Fruit fly (Drosophila melanogaster) whole organism, embryonic: ENCODE measurements around the gene Rpp30.

Experiments
- Atf6 ChIP-seq: fragments of 200-800 bp; sonication (Bioruptor generic); IDR thresholded peaks from 2 replicates; pipeline ENCODE4 v1.3.6; 2022; ENCODE audit warnings: missing biosample characterization, missing genetic modification characterization
- CG10543 ChIP-seq: fragments of 200-800 bp; sonication (Bioruptor generic); optimal IDR thresholded peaks from 3 replicates; lab custom pipeline; 2017; ENCODE audit warnings: missing biosample characterization, mild to moderate bottlenecking, missing genetic modification characterization, moderate library complexity
- CG14667 ChIP-seq: fragments of 200-800 bp; sonication (Bioruptor generic); IDR thresholded peaks from 2 replicates; pipeline ENCODE4 v1.3.6; 2022; ENCODE audit warnings: missing biosample characterization, missing genetic modification characterization
- CG3995 ChIP-seq: fragments of 200-800 bp; sonication (Bioruptor generic); optimal IDR thresholded peaks from 3 replicates; lab custom pipeline; 2016; ENCODE audit warnings: missing biosample characterization, missing genetic modification characterization
- CG7357 ChIP-seq: fragments of 200-800 bp; sonication (Bioruptor generic); IDR thresholded peaks from 3 replicates; pipeline ENCODE4 v1.3.6; 2022; ENCODE audit warnings: missing biosample characterization, missing genetic modification characterization
- Fer1 ChIP-seq: fragments of 200-800 bp; sonication (Bioruptor generic); optimal IDR thresholded peaks from 2 replicates; lab custom pipeline; 2017; ENCODE audit warnings: missing biosample characterization, mild to moderate bottlenecking, missing genetic modification characterization
- Sox102F ChIP-seq: fragments of 200-800 bp; sonication (Bioruptor generic); optimal IDR thresholded peaks from 2 replicates; lab custom pipeline; 2018; ENCODE audit warnings: missing biosample characterization, mild to moderate bottlenecking, missing genetic modification characterization, moderate library complexity
- ash1 ChIP-seq: fragments of 200-800 bp; sonication (Bioruptor generic); optimal IDR thresholded peaks from 2 replicates; lab custom pipeline; 2018; ENCODE audit warnings: missing biosample characterization, mild to moderate bottlenecking, missing genetic modification characterization
- croc ChIP-seq: fragments of 200-800 bp; sonication (Bioruptor generic); conservative IDR thresholded peaks from 3 replicates; pipeline ENCODE4 v1.3.6; 2022; ENCODE audit warnings: missing biosample characterization, missing genetic modification characterization
- lab ChIP-seq: fragments of 200-800 bp; sonication (Bioruptor generic); optimal IDR thresholded peaks from 3 replicates; lab custom pipeline; 2017; ENCODE audit warnings: missing biosample characterization, missing genetic modification characterization, mild to moderate bottlenecking, moderate library complexity, missing genetic modification reagents
- maf-S ChIP-seq: fragments of 200-800 bp; sonication (Bioruptor generic); optimal IDR thresholded peaks from 2 replicates; lab custom pipeline; 2016; ENCODE audit warnings: missing biosample characterization, missing genetic modification characterization
- onecut ChIP-seq: fragments of 200-800 bp; sonication (Bioruptor generic); IDR thresholded peaks from 2 replicates; pipeline ENCODE4 v1.3.6; 2022; ENCODE audit warnings: missing biosample characterization, missing genetic modification characterization
- tio ChIP-seq: fragments of 200-800 bp; sonication (Bioruptor generic); optimal IDR thresholded peaks from 2 replicates; lab custom pipeline; 2017; ENCODE audit warnings: missing biosample characterization, missing genetic modification characterization, inconsistent platforms
- tna ChIP-seq: fragments of 200-800 bp; sonication (Bioruptor generic); IDR thresholded peaks from 2 replicates; pipeline ENCODE4 v1.3.6; 2022; ENCODE audit warnings: missing biosample characterization, missing genetic modification characterization; ENCODE audit not compliant: partially characterized antibody

- TF ChIP-seq ash1 (GFP tag; lab: Kevin White, UChicago): no peak
- no peak for TF ChIP-seq tna (GFP tag; lab: Robert Waterston, UW)
- TF ChIP-seq lab (GFP tag; lab: Kevin White, UChicago): no peak
- TF ChIP-seq CG10543 (GFP tag; lab: Kevin White, UChicago): no peak
- TF ChIP-seq croc: no peak
- TF ChIP-seq Sox102F (GFP tag; lab: Kevin White, UChicago): no peak
- TF ChIP-seq CG3995: no peak
- TF ChIP-seq maf-S (GFP tag; lab: Kevin White, UChicago): no peak
- TF ChIP-seq CG14667 (GFP tag; lab: Robert Waterston, UW): no peak
- TF ChIP-seq CG7357: no peak
- no peak for TF ChIP-seq Atf6 (GFP tag; lab: Robert Waterston, UW)
- TF ChIP-seq Fer1 (GFP tag; lab: Kevin White, UChicago): no peak
- TF ChIP-seq tio (GFP tag; lab: Kevin White, UChicago): no peak
- TF ChIP-seq onecut (GFP tag; lab: Robert Waterston, UW): no peak
These were observed 45.6 kb downstream of the Rpp30 start for dm6 chr2L:206556-206955.
